Worm (Caenorhabditis elegans): ENCODE results near the gene nhr-36.

ce11 chrV:9249206-9249605 is 12.2 kb downstream of the nhr-36 start, which contains the start of gene str-94:
- no peak for TF ChIP-seq pes-1 (GFP tag; IDR thresholded peaks at IDR 0.05)
- no peak for TF ChIP-seq B0310.2 (tag; optimal IDR thresholded peaks at IDR 0.05)
- TF ChIP-seq ets-7 (tag; optimal IDR thresholded peaks at IDR 0.05), result no peak
- no peak for TF ChIP-seq hmg-4 (GFP tag; optimal IDR thresholded peaks at IDR 0.05)
- TF ChIP-seq F13C5.2 (tag; optimal IDR thresholded peaks at IDR 0.05), result no peak
- TF ChIP-seq ceh-36 (tag; optimal IDR thresholded peaks at IDR 0.05), result no peak
- TF ChIP-seq tbx-37 (GFP tag; conservative IDR thresholded peaks at IDR 0.05), result no peak
- TF ChIP-seq aly-1 (tag; optimal IDR thresholded peaks at IDR 0.05), result no peak
- no peak for TF ChIP-seq ama-1 (optimal IDR thresholded peaks at IDR 0.05)
- TF ChIP-seq scrt-1 (GFP tag; IDR thresholded peaks at IDR 0.05), result no peak
- no peak for TF ChIP-seq tra-4 (tag; optimal IDR thresholded peaks at IDR 0.05)

All from whole organism, early embryonic.